Worm (Caenorhabditis elegans) whole organism, L4/young adult: Measurements from ENCODE around the gene idh-2.

Source experiments
- W03F9.2 ChIP-seq: fragments of 150-350 bp; optimal IDR thresholded peaks from 2 replicates; lab custom pipeline; 2014; ENCODE audit warnings: missing biosample characterization, missing genetic modification characterization
- dao-5 ChIP-seq: sonication (generic microtip); optimal IDR thresholded peaks from 2 replicates; lab custom pipeline; 2016; ENCODE audit warnings: missing genotype, missing genetic modification characterization, moderate library complexity, missing compliant biosample characterization
- him-1 ChIP-seq: sonication (generic microtip); optimal IDR thresholded peaks from 2 replicates; lab custom pipeline; 2016; ENCODE audit warnings: missing genotype, missing genetic modification reagents, missing genetic modification characterization, missing compliant biosample characterization

Gene idh-2

ce11 chrX:11222597-11223218, 6.9 kb downstream of the idh-2 start, which contains the start of gene C34F6.9:
C34F6.9 (minus strand) TSS chrX:11222647.
- no peak for TF ChIP-seq W03F9.2 (tag; lab: Kevin White, UChicago)
- no peak for TF ChIP-seq dao-5 (tag; lab: Kevin White, UChicago)
- no peak for TF ChIP-seq him-1 (tag; lab: Kevin White, UChicago)

DNA sequence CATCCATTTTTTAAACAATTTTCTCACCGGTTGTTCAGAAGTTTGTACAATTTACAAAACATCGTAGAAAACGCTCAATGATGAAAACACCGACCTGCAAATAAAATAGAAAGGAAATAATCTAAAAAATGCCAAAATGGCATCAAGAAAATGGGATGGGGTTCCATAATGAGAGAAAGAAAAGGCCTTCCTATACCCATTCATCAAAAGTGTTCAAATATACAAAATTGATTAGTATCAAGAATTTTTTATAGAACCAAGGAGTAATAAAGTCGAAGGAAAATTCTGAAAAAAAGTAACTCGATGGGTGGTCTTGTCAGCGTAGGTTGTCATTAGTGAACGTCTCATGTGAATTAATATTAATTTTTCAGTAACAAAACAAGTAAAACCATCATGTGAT, 10.8 kb downstream of the idh-2 start, which contains the start of gene C34F6.12:
Gene C34F6.12, minus strand, starts transcription at position 101 of the 400 bp plus-strand sequence.
- TF ChIP-seq dao-5 (tag; lab: Kevin White, UChicago), result no peak
- no peak for TF ChIP-seq him-1 (tag; lab: Kevin White, UChicago)
- TF ChIP-seq W03F9.2 (tag; lab: Kevin White, UChicago), result no peak

- TF ChIP-seq him-1 (tag; lab: Kevin White, UChicago) (no peak), W03F9.2 (tag; lab: Kevin White, UChicago) (no peak), dao-5 (tag; lab: Kevin White, UChicago) (no peak)
Observed at ce11 chrX:11240585-11241115, 24.9 kb downstream of the idh-2 start, which contains the start of gene C34F6.10. C34F6.10 (minus strand) TSS chrX:11240635.

DNA sequence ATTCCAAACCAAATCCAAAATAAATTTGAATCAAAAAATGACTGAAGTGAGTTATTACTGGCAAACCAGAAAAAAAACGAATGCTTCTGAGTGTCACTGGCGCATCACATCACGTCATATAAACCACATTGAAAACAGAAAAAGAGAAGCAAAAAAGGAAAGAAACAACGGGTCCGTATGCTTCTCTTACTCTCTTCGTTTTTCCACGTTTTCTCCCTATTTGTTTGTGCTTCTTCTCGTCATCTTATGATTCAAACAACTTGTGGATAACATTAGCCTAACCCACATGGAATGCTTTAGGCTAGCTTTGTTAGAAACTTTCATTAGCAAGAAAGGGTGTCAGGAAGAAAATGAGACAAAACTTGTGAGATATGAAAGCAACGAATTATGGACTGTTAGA, 25.7 kb downstream of the idh-2 start:
- TF ChIP-seq dao-5 (tag; lab: Kevin White, UChicago) (no peak), W03F9.2 (tag; lab: Kevin White, UChicago) (no peak), him-1 (tag; lab: Kevin White, UChicago) (no peak)

DNA sequence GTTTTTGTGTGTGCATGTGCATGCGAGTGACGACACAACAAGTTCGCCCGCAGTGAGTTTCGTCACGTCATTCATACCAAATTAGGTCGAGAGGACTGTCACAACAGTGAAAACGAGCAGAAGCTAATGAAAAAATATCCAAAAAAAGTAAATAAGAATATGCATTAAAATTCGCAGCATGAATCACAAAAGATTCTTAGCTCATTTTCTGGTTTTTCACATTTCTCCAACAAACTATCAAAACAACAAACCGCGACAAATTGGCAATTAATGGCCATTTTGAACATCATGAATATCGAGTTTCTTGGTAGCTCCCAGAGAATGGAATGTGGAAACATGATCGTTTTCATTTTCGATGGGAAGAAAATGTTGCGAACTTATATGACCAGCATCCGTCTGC, 27.8 kb downstream of the idh-2 start:
- TF ChIP-seq him-1 (tag; lab: Kevin White, UChicago) (no peak), W03F9.2 (tag; lab: Kevin White, UChicago) (no peak), dao-5 (tag; lab: Kevin White, UChicago) (no peak)

ce11 chrX:11245056-11245455, 29.3 kb downstream of the idh-2 start:
- TF ChIP-seq W03F9.2 (tag; lab: Kevin White, UChicago) (no peak), him-1 (tag; lab: Kevin White, UChicago) (no peak), dao-5 (tag; lab: Kevin White, UChicago) (no peak)

DNA sequence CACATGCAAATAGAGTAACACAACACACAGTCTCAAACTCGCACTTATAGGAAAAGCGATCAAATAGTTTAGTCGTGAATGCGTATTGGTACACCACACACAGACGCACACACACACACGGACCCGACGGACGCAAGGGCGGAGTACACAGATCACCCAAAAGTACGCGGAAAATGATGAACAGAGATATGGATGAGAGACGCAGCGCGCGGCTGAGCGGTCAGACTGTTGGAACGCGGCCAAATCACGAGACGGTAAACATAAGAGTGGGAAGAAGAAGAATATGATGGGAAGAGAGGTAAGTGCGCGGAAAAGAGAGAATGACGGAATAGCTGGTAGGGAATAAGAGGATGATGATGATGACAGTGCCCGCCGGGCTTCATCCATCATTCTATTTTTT, 32.3 kb downstream of the idh-2 start:
- TF ChIP-seq W03F9.2 (tag; lab: Kevin White, UChicago) (no peak), dao-5 (tag; lab: Kevin White, UChicago) (no peak), him-1 (tag; lab: Kevin White, UChicago) (no peak)

- no peak for TF ChIP-seq him-1 (tag; lab: Kevin White, UChicago)
- no peak for TF ChIP-seq dao-5 (tag; lab: Kevin White, UChicago)
Observed at ce11 chrX:11249392-11249791, 33.6 kb downstream of the idh-2 start.

- TF ChIP-seq dao-5 (tag; lab: Kevin White, UChicago), result no peak
- no peak for TF ChIP-seq him-1 (tag; lab: Kevin White, UChicago)
- no peak for TF ChIP-seq W03F9.2 (tag; lab: Kevin White, UChicago)
Observed at ce11 chrX:11250983-11251382, 35.2 kb downstream of the idh-2 start.

ce11 chrX:11251928-11252327, 36.1 kb downstream of the idh-2 start:
- no peak for TF ChIP-seq dao-5 (tag; lab: Kevin White, UChicago)
- TF ChIP-seq him-1 (tag; lab: Kevin White, UChicago), result no peak
- TF ChIP-seq W03F9.2 (tag; lab: Kevin White, UChicago), result no peak

- TF ChIP-seq W03F9.2 (tag; lab: Kevin White, UChicago), result peak; percentile 24
- no peak for TF ChIP-seq dao-5 (tag; lab: Kevin White, UChicago)
- peak; percentile 37 for TF ChIP-seq him-1 (tag; lab: Kevin White, UChicago)
Observed at ce11 chrX:11252429-11252828, 36.6 kb downstream of the idh-2 start.

DNA sequence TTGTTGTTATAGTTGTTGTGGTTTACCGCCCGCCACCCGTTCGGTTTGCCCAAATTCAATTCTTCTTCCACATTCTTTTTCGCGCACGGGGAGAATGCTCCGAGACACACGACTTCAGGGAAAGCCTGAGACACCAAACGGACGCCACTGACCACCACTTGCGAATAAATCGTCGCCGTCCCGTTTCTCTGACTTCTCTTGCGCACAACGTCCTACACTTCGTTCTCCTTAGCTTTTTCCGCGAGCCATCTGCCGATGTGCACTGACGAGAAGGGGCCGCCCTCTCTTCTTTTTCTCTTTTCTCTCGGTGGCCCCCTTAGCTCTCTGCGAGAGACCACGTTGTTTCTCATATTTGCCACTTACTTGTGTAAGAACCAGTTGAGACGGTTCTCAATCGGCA, 41.3 kb downstream of the idh-2 start, which contains the start of gene C03A3.1:
Gene C03A3.1, plus strand, starts transcription at position 291 of the 400 bp plus-strand sequence.
- TF ChIP-seq dao-5 (tag; lab: Kevin White, UChicago), result no peak
- no peak for TF ChIP-seq W03F9.2 (tag; lab: Kevin White, UChicago)
- TF ChIP-seq him-1 (tag; lab: Kevin White, UChicago), result no peak

DNA sequence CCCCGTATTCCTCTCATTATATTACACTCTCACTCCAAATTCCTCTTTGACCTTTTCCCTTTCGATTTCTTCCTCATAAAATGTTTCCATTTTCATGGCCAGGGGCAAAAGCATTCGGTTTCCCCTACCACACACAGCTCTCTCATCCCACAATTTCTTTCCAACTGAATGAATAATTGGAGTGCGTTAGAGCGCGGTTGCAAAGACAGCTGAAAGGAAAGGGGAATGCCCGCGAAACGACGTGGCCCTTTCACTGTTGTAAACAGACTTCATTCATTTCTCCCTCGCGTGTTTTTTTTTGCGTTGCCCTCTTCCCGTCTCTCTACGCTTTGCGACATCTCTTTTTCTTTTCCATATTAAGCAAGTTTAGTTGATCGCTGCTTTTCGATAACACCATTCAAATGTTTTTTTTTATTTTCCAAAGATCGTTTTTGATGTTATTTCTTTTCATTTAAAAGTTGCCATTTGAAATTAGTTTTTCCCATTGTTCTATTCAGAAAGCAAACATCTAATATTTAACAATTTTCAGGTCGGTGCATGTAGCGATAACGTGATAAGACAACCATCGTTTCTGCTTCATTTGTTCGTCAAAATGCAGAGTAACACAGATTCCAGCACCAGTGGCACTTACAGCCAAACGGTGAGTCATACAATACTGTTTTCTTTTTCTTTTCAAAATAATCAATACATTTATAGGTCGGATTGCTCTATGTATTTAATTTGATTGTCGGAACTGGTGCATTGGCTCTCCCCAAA, 46.7 kb downstream of the idh-2 start, which contains the start of gene C03A3.2:
Gene C03A3.2, plus strand, starts transcription at position 530 of the 756 bp plus-strand sequence.
- TF ChIP-seq him-1 (tag; lab: Kevin White, UChicago) (peak; percentile 12), W03F9.2 (tag; lab: Kevin White, UChicago) (peak; percentile 6), dao-5 (tag; lab: Kevin White, UChicago) (no peak)
